Worm (Caenorhabditis elegans) whole organism, late embryonic: ENCODE measurements around the gene srsx-9.

Source experiments
- ama-1 ChIP-seq: fragments of 150-350 bp; optimal IDR thresholded peaks from 2 replicates; lab custom pipeline; 2014
- ceh-19 ChIP-seq: fragments of 200-800 bp; sonication (Bioruptor generic); optimal IDR thresholded peaks from 2 replicates; lab custom pipeline; 2018; ENCODE audit warnings: mild to moderate bottlenecking, missing genetic modification characterization, missing compliant biosample characterization
- dve-1 ChIP-seq: sonication (generic microtip); optimal IDR thresholded peaks from 2 replicates; lab custom pipeline; 2017; ENCODE audit warnings: antibody characterized with exemption, mild to moderate bottlenecking, missing genetic modification characterization, missing compliant biosample characterization
- pha-4 ChIP-seq: fragments of 150-350 bp; optimal IDR thresholded peaks from 2 replicates; lab custom pipeline; 2018; ENCODE audit warnings: missing biosample characterization, missing genetic modification reagents, missing genetic modification characterization
- syd-9 ChIP-seq: sonication (generic microtip); optimal IDR thresholded peaks from 2 replicates; lab custom pipeline; 2016; ENCODE audit warnings: mild to moderate bottlenecking, missing genetic modification characterization, moderate library complexity, missing compliant biosample characterization

- TF ChIP-seq dve-1 (no peak), pha-4 (no peak), syd-9 (no peak), ama-1 (lab: Kevin White, UChicago) (no peak), ceh-19 (no peak)
These were observed 46.5 kb downstream of the srsx-9 start, which contains the start of gene srh-21 for ce11 chrV:4926371-4926770.
